Worm (Caenorhabditis elegans) whole organism, late embryonic: ENCODE results near the gene his-39.
"Not testable (repeated sequence)": the region's sequence is repeated elsewhere in the genome, so short reads cannot be mapped to it uniquely, and the experiment has no call there.

Experiments
- C38D4.7 ChIP-seq: fragments of 200-800 bp; sonication (Bioruptor generic); optimal IDR thresholded peaks from 2 replicates; lab custom pipeline; 2018; ENCODE audit warnings: mild to moderate bottlenecking, missing genetic modification characterization, moderate library complexity, missing compliant biosample characterization
- nhr-11 ChIP-seq: fragments of 150-350 bp; optimal IDR thresholded peaks from 2 replicates; lab custom pipeline; 2014; ENCODE audit warnings: missing biosample characterization, missing genetic modification characterization

DNA sequence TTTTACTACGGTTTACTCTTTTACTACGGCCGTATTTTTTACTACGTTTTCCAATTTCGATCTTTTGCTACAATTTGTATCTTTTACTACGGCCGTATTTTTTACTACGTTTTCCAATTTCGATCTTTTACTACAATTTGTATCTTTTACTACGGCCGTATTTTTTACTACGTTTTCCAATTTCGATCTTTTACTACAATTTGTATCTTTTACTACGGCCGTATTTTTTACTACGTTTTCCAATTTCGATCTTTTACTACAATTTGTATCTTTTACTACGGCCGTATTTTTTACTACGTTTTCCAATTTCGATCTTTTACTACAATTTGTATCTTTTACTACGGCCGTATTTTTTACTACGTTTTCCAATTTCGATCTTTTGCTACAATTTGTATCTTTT is 38.4 kb downstream of the his-39 start, which contains the start of gene F25G6.1:
- not testable (repeated sequence) for TF ChIP-seq nhr-11 (tag; lab: Kevin White, UChicago); C38D4.7 (GFP tag; lab: Kevin White, UChicago)
